Fruit fly (Drosophila melanogaster): ENCODE measurements around the gene CG31975.
A peak's percentile ranks its signal among the peaks of the same experiment; 100 is the strongest.

The CG31975 gene

dm6 chr2L:136747-137709, 3.8 kb downstream of the CG31975 start (continued):
- no peak for TF ChIP-seq Rfx (GFP tag; IDR thresholded peaks at IDR 0.05)
- TF ChIP-seq zfh1 (GFP tag; IDR thresholded peaks at IDR 0.05) = no peak; the same call in 2 of the 3 replicates
- TF ChIP-seq kni (GFP tag; optimal IDR thresholded peaks at IDR 0.05) = no peak
- TF ChIP-seq CG12299 (tag; optimal IDR thresholded peaks at IDR 0.05) = no peak
- peak; percentile 14; the same call in 1 of the 2 replicates for TF ChIP-seq CG3847 (GFP tag; IDR thresholded peaks at IDR 0.05)
- TF ChIP-seq CG32767 (GFP tag; IDR thresholded peaks at IDR 0.05) = no peak
- TF ChIP-seq CG3995 (GFP tag; optimal IDR thresholded peaks at IDR 0.05) = no peak
- no peak for TF ChIP-seq hb (GFP tag; IDR thresholded peaks at IDR 0.05; ENCODE audit: partially characterized antibody)
- no peak for TF ChIP-seq Six4 (GFP tag; optimal IDR thresholded peaks at IDR 0.05)
- no peak for TF ChIP-seq gcm (GFP tag; optimal IDR thresholded peaks at IDR 0.05)
- TF ChIP-seq CrebB (tag; optimal IDR thresholded peaks at IDR 0.05) = no peak
- peak; percentile 79 for TF ChIP-seq CG7987 (GFP tag; optimal IDR thresholded peaks at IDR 0.05)
- TF ChIP-seq phol (tag; optimal IDR thresholded peaks at IDR 0.05) = no peak
- no peak for TF ChIP-seq lmd (GFP tag; IDR thresholded peaks at IDR 0.05)
- 0 out of 3 replicates have a peak, but pooled peaks have one; percentile 26 for TF ChIP-seq gce (GFP tag; IDR thresholded peaks at IDR 0.05)
- TF ChIP-seq vvl (GFP tag; IDR thresholded peaks at IDR 0.05) = no peak
- no peak for TF ChIP-seq CG10274 (GFP tag; optimal IDR thresholded peaks at IDR 0.05)
- peak; percentile 53 for TF ChIP-seq Med (GFP tag)
- no peak for TF ChIP-seq ERR (GFP tag; optimal IDR thresholded peaks at IDR 0.05)
- TF ChIP-seq CG3407 (GFP tag; optimal IDR thresholded peaks at IDR 0.05) = no peak
- TF ChIP-seq fru (optimal IDR thresholded peaks at IDR 0.05) = no peak
- TF ChIP-seq Tbp (GFP tag; optimal IDR thresholded peaks at IDR 0.05) = no peak
- TF ChIP-seq sr (GFP tag; IDR thresholded peaks at IDR 0.05) = 0 out of 3 replicates have a peak, but pooled peaks have one; percentile 37
- TF ChIP-seq nau (GFP tag; optimal IDR thresholded peaks at IDR 0.05) = no peak
- no peak for TF ChIP-seq ems (GFP tag; optimal IDR thresholded peaks at IDR 0.05)
- TF ChIP-seq CG30403 (GFP tag; optimal IDR thresholded peaks at IDR 0.05) = no peak
- TF ChIP-seq kay (GFP tag; optimal IDR thresholded peaks at IDR 0.05) = no peak
- no peak for TF ChIP-seq sisA (GFP tag; IDR thresholded peaks at IDR 0.05)
- TF ChIP-seq CG12942 (GFP tag; optimal IDR thresholded peaks at IDR 0.05) = no peak
- no peak for TF ChIP-seq Hr39 (optimal IDR thresholded peaks at IDR 0.05)
- no peak for TF ChIP-seq Hr51 (GFP tag; optimal IDR thresholded peaks at IDR 0.05)
- TF ChIP-seq seq (GFP tag; IDR thresholded peaks at IDR 0.05) = no peak
- TF ChIP-seq NFAT (GFP tag; IDR thresholded peaks at IDR 0.05) = no peak
- no peak for TF ChIP-seq CG7372 (GFP tag; IDR thresholded peaks at IDR 0.05)
- no peak for TF ChIP-seq CG11398 (GFP tag; optimal IDR thresholded peaks at IDR 0.05)
- TF ChIP-seq CG17328 (GFP tag; IDR thresholded peaks at IDR 0.05) = no peak
- TF ChIP-seq Hand (GFP tag; optimal IDR thresholded peaks at IDR 0.05) = no peak
- TF ChIP-seq pum (GFP tag; optimal IDR thresholded peaks at IDR 0.05) = no peak
- peak; percentile 9 for TF ChIP-seq lbe (GFP tag; optimal IDR thresholded peaks at IDR 0.05)
- no peak for TF ChIP-seq CG6854 (GFP tag; optimal IDR thresholded peaks at IDR 0.05)
- no peak for TF ChIP-seq luna (GFP tag; optimal IDR thresholded peaks at IDR 0.05)
- no peak for TF ChIP-seq CG30020 (tag; optimal IDR thresholded peaks at IDR 0.05)
- no peak for TF ChIP-seq chinmo (GFP tag; IDR thresholded peaks at IDR 0.05; ENCODE audit: partially characterized antibody)
- TF ChIP-seq Hr78 (GFP tag; optimal IDR thresholded peaks at IDR 0.05) = peak in 1 of 2 experiments; percentile 55
- TF ChIP-seq CG9817 (tag; optimal IDR thresholded peaks at IDR 0.05) = no peak
- no peak for TF ChIP-seq CG16779 (GFP tag; IDR thresholded peaks at IDR 0.05)
- no peak for TF ChIP-seq CoRest (tag; optimal IDR thresholded peaks at IDR 0.05)
- TF ChIP-seq gfzf (GFP tag; optimal IDR thresholded peaks at IDR 0.05) = no peak
- no peak for TF ChIP-seq br (optimal IDR thresholded peaks at IDR 0.05)
- TF ChIP-seq B-H1 (GFP tag; IDR thresholded peaks at IDR 0.05) = no peak
